Comparison of ENCODE assay signal across 1 fruit fly cellular context in the genomic region with DNA sequence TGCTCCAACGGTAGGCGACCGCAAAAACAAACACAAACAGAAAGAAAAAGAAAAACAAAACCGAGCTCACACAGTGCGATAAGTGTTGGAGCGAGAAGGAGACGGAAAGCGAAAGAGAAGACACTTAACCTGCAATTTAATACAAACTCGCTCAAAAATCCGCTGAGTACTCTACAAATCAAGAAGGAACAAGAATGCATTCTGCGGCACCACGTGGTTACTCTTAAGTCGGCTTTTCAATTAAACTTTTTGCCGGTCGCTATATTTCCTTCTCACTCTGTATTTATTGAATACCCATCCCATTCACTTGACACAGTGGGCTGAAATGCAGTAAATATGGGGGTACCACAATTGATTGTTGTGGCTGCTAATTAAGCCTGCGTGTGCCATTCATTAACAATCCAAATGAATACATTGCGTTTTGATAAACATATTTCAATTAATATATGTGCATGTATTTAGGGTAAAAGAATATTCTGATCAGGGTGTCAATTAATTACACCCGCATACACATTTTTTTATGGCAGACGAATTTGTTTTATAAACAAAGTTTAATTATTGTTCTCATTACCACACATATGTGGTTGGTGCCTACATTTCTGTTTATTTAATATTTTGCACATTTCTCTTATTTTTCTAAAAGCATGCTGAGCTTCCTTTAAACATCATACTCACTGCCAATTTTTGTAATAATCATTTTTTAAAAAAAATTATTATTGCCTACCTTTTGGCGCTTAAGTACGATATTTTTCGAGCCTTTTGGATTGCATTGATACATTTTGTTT.
A peak's percentile ranks its signal among the peaks of the same experiment; 100 is the strongest.
TF ChIP-seq lines count a peak whose summit lies in the region.

No protein-coding gene starts in this region.

TF ChIP-seq in whole organism, embryonic, 481 proteins besides CTCF, POLR2A, EP300 and RAD21 (continued from another document and continues in another):
- no peak for TF ChIP-seq BtbVII (GFP tag; optimal IDR thresholded peaks at IDR 0.05; lab: Kevin White, UChicago)
- no peak for TF ChIP-seq sens-2 (GFP tag; IDR thresholded peaks at IDR 0.05; lab: Robert Waterston, UW)
- TF ChIP-seq CG2120 (GFP tag; optimal IDR thresholded peaks at IDR 0.05; lab: Kevin White, UChicago): peak; percentile 40
- TF ChIP-seq CG10366 (GFP tag; IDR thresholded peaks at IDR 0.05; lab: Robert Waterston, UW): peak; percentile 24; the same call in 1 of the 2 replicates
- TF ChIP-seq CkIIα-i1 (GFP tag; IDR thresholded peaks at IDR 0.05; lab: Robert Waterston, UW): no peak
- no peak for TF ChIP-seq crc (GFP tag; optimal IDR thresholded peaks at IDR 0.05; lab: Kevin White, UChicago)
- no peak for TF ChIP-seq shn (GFP tag; optimal IDR thresholded peaks at IDR 0.05; lab: Kevin White, UChicago)
- TF ChIP-seq CG17829 (tag; optimal IDR thresholded peaks at IDR 0.05; lab: Kevin White, UChicago): no peak
- TF ChIP-seq CG2199 (GFP tag; IDR thresholded peaks at IDR 0.05; lab: Robert Waterston, UW): no peak
- no peak for TF ChIP-seq Dbx (GFP tag; IDR thresholded peaks at IDR 0.05; lab: Robert Waterston, UW)
- TF ChIP-seq CG34224 (GFP tag; IDR thresholded peaks at IDR 0.05; lab: Robert Waterston, UW; ENCODE audit: partially characterized antibody): no peak
- TF ChIP-seq lmd (GFP tag; IDR thresholded peaks at IDR 0.05; lab: Robert Waterston, UW): peak; percentile 16; the same call in 1 of the 2 replicates
- TF ChIP-seq D (optimal IDR thresholded peaks at IDR 0.05; lab: Kevin White, UChicago): no peak
- no peak for TF ChIP-seq D (GFP tag; optimal IDR thresholded peaks at IDR 0.05; lab: Kevin White, UChicago)
- no peak for TF ChIP-seq CG3847 (GFP tag; IDR thresholded peaks at IDR 0.05; lab: Robert Waterston, UW)
- peak; percentile 74 for TF ChIP-seq sens (GFP tag; lab: Kevin White, UChicago)
- TF ChIP-seq bigmax (GFP tag; optimal IDR thresholded peaks at IDR 0.05; lab: Kevin White, UChicago): peak; percentile 20
- no peak for TF ChIP-seq stwl (tag; optimal IDR thresholded peaks at IDR 0.05; lab: Kevin White, UChicago)
- TF ChIP-seq CG11093 (GFP tag; IDR thresholded peaks at IDR 0.05; lab: Robert Waterston, UW): no peak
- no peak for TF ChIP-seq BEAF-32 (GFP tag; optimal IDR thresholded peaks at IDR 0.05; lab: Kevin White, UChicago)
- no peak for TF ChIP-seq CG10431 (GFP tag; optimal IDR thresholded peaks at IDR 0.05; lab: Kevin White, UChicago)
- TF ChIP-seq al (GFP tag; IDR thresholded peaks at IDR 0.05; lab: Robert Waterston, UW): peak; percentile 3; the same call in 1 of the 2 replicates
- TF ChIP-seq Hr78 (GFP tag; optimal IDR thresholded peaks at IDR 0.05; lab: Kevin White, UChicago): no peak
- no peak for TF ChIP-seq br (optimal IDR thresholded peaks at IDR 0.05; lab: Kevin White, UChicago)
- peak; percentile 31; the same call in 1 of the 2 replicates for TF ChIP-seq ara (GFP tag; IDR thresholded peaks at IDR 0.05; lab: Robert Waterston, UW)
- no peak for TF ChIP-seq CG10979 (tag; optimal IDR thresholded peaks at IDR 0.05; lab: Kevin White, UChicago)
- no peak for TF ChIP-seq hkb (optimal IDR thresholded peaks at IDR 0.05; lab: Kevin White, UChicago)
- TF ChIP-seq hkb (GFP tag; IDR thresholded peaks at IDR 0.05; lab: Robert Waterston, UW): 0 out of 2 replicates have a peak, but pooled peaks have one; percentile 16
- peak; percentile 32 for TF ChIP-seq Hsf (GFP tag; optimal IDR thresholded peaks at IDR 0.05; lab: Kevin White, UChicago)
- TF ChIP-seq knrl (GFP tag; IDR thresholded peaks at IDR 0.05; lab: Robert Waterston, UW; ENCODE audit: partially characterized antibody): no peak
- 0 out of 3 replicates have a peak, but pooled peaks have one; percentile 11 for TF ChIP-seq otp (GFP tag; IDR thresholded peaks at IDR 0.05; lab: Robert Waterston, UW)
- no peak for TF ChIP-seq CG4730 (GFP tag; IDR thresholded peaks at IDR 0.05; lab: Robert Waterston, UW)
- peak; percentile 45 for TF ChIP-seq CG3281 (GFP tag; optimal IDR thresholded peaks at IDR 0.05; lab: Kevin White, UChicago)
- TF ChIP-seq Xbp1 (GFP tag; optimal IDR thresholded peaks at IDR 0.05; lab: Kevin White, UChicago): peak; percentile 7
- no peak; the same call in 1 of the 2 replicates for TF ChIP-seq CG17328 (GFP tag; IDR thresholded peaks at IDR 0.05; lab: Robert Waterston, UW)
- TF ChIP-seq cas (GFP tag; IDR thresholded peaks at IDR 0.05; lab: Robert Waterston, UW): no peak
- TF ChIP-seq CG7745 (tag; optimal IDR thresholded peaks at IDR 0.05; lab: Kevin White, UChicago): no peak
- TF ChIP-seq sob (GFP tag; IDR thresholded peaks at IDR 0.05; lab: Robert Waterston, UW): no peak
- TF ChIP-seq CG4328 (GFP tag; optimal IDR thresholded peaks at IDR 0.05; lab: Kevin White, UChicago): no peak
- TF ChIP-seq phol (tag; optimal IDR thresholded peaks at IDR 0.05; lab: Kevin White, UChicago): peak; percentile 21
- TF ChIP-seq pan (optimal IDR thresholded peaks at IDR 0.05; lab: Kevin White, UChicago): no peak
- peak in 1 of 2 experiments; percentile 6 for TF ChIP-seq pan (GFP tag; optimal IDR thresholded peaks at IDR 0.05 in 1 of 2, IDR thresholded peaks at IDR 0.05 in 1 of 2)
- no peak for TF ChIP-seq gcm2 (GFP tag; optimal IDR thresholded peaks at IDR 0.05; lab: Kevin White, UChicago)
- TF ChIP-seq cato (GFP tag; optimal IDR thresholded peaks at IDR 0.05; lab: Kevin White, UChicago; ENCODE audit: borderline replicate concordance): no peak
- no peak for TF ChIP-seq NC2α (GFP tag; optimal IDR thresholded peaks at IDR 0.05; lab: Kevin White, UChicago)
- TF ChIP-seq Elba2 (GFP tag; optimal IDR thresholded peaks at IDR 0.05; lab: Kevin White, UChicago): no peak
- no peak for TF ChIP-seq Stat92E (GFP tag; optimal IDR thresholded peaks at IDR 0.05; lab: Kevin White, UChicago)
- TF ChIP-seq CG2712 (tag; optimal IDR thresholded peaks at IDR 0.05; lab: Kevin White, UChicago): peak; percentile 3
- TF ChIP-seq CG14667 (GFP tag; IDR thresholded peaks at IDR 0.05; lab: Robert Waterston, UW): no peak
- TF ChIP-seq CG1832 (GFP tag; optimal IDR thresholded peaks at IDR 0.05; lab: Kevin White, UChicago): peak; percentile 36
- peak; percentile 21 for TF ChIP-seq Sox102F (GFP tag; optimal IDR thresholded peaks at IDR 0.05; lab: Kevin White, UChicago)
- peak; percentile 7 for TF ChIP-seq CG8290 (GFP tag; optimal IDR thresholded peaks at IDR 0.05; lab: Kevin White, UChicago)
- peak; percentile 6 to 57 for TF ChIP-seq CG8290 (tag; optimal IDR thresholded peaks at IDR 0.05; lab: Kevin White, UChicago)
- no peak for TF ChIP-seq Lim3 (GFP tag; IDR thresholded peaks at IDR 0.05; lab: Robert Waterston, UW)
- no peak for TF ChIP-seq CG34422 (GFP tag; IDR thresholded peaks at IDR 0.05; lab: Robert Waterston, UW)
- peak; percentile 56 for TF ChIP-seq CoRest (tag; optimal IDR thresholded peaks at IDR 0.05; lab: Kevin White, UChicago)
- TF ChIP-seq sqz (GFP tag; optimal IDR thresholded peaks at IDR 0.05; lab: Kevin White, UChicago): no peak
- no peak for TF ChIP-seq az2 (GFP tag; optimal IDR thresholded peaks at IDR 0.05; lab: Kevin White, UChicago)
- TF ChIP-seq CG12071 (GFP tag; optimal IDR thresholded peaks at IDR 0.05; lab: Kevin White, UChicago): no peak
- TF ChIP-seq stc (GFP tag; IDR thresholded peaks at IDR 0.05; lab: Robert Waterston, UW): no peak
- TF ChIP-seq Hey (tag; optimal IDR thresholded peaks at IDR 0.05; lab: Kevin White, UChicago): no peak
- no peak for TF ChIP-seq chn (GFP tag; optimal IDR thresholded peaks at IDR 0.05; lab: Kevin White, UChicago)
- TF ChIP-seq CG8924 (tag; optimal IDR thresholded peaks at IDR 0.05; lab: Kevin White, UChicago): peak; percentile 20
- TF ChIP-seq CG11560 (tag; IDR thresholded peaks at IDR 0.05; lab: Robert Waterston, UW): no peak
- no peak for TF ChIP-seq disco-r (GFP tag; optimal IDR thresholded peaks at IDR 0.05; lab: Kevin White, UChicago)
- no peak for TF ChIP-seq CG1647 (GFP tag; optimal IDR thresholded peaks at IDR 0.05; lab: Kevin White, UChicago)
- no peak for TF ChIP-seq MESR4 (GFP tag; optimal IDR thresholded peaks at IDR 0.05; lab: Kevin White, UChicago)
- no peak for TF ChIP-seq Dll (GFP tag; IDR thresholded peaks at IDR 0.05; lab: Robert Waterston, UW; ENCODE audit: partially characterized antibody)
- no peak for TF ChIP-seq H15 (GFP tag; IDR thresholded peaks at IDR 0.05; lab: Robert Waterston, UW)
- TF ChIP-seq schlank (tag; optimal IDR thresholded peaks at IDR 0.05; lab: Kevin White, UChicago): no peak
- TF ChIP-seq E2f1 (GFP tag; IDR thresholded peaks at IDR 0.05; lab: Robert Waterston, UW): no peak
- TF ChIP-seq Sox100B (GFP tag; optimal IDR thresholded peaks at IDR 0.05; lab: Kevin White, UChicago): no peak
- no peak for TF ChIP-seq CG8765 (GFP tag; IDR thresholded peaks at IDR 0.05; lab: Robert Waterston, UW)
- no peak for TF ChIP-seq Hand (GFP tag; optimal IDR thresholded peaks at IDR 0.05; lab: Kevin White, UChicago)
- peak; percentile 18 for TF ChIP-seq Myb (GFP tag; optimal IDR thresholded peaks at IDR 0.05; lab: Kevin White, UChicago)
- no peak for TF ChIP-seq CG5180 (GFP tag; optimal IDR thresholded peaks at IDR 0.05; lab: Kevin White, UChicago)
- TF ChIP-seq CG2202 (tag; optimal IDR thresholded peaks at IDR 0.05; lab: Kevin White, UChicago): no peak
- TF ChIP-seq CG31224 (GFP tag; IDR thresholded peaks at IDR 0.05; lab: Robert Waterston, UW): no peak
- no peak for TF ChIP-seq eyg (GFP tag; optimal IDR thresholded peaks at IDR 0.05; lab: Kevin White, UChicago)
- peak; percentile 20 for TF ChIP-seq D19A (tag; optimal IDR thresholded peaks at IDR 0.05; lab: Kevin White, UChicago)
- no peak for TF ChIP-seq C15 (GFP tag; IDR thresholded peaks at IDR 0.05; lab: Robert Waterston, UW)
- 0 out of 2 replicates have a peak, but pooled peaks have one; percentile 35 for TF ChIP-seq CG32767 (GFP tag; IDR thresholded peaks at IDR 0.05; lab: Robert Waterston, UW)
- no peak for TF ChIP-seq ham (GFP tag; IDR thresholded peaks at IDR 0.05; lab: Robert Waterston, UW)
- no peak for TF ChIP-seq CG2116 (GFP tag; optimal IDR thresholded peaks at IDR 0.05; lab: Kevin White, UChicago)
- no peak for TF ChIP-seq CG16779 (GFP tag; IDR thresholded peaks at IDR 0.05; lab: Robert Waterston, UW)
- TF ChIP-seq salm (tag; optimal IDR thresholded peaks at IDR 0.05; lab: Kevin White, UChicago): no peak
- TF ChIP-seq CG1529 (GFP tag; optimal IDR thresholded peaks at IDR 0.05; lab: Kevin White, UChicago): no peak
- peak; percentile 1 for TF ChIP-seq Ssrp (tag; optimal IDR thresholded peaks at IDR 0.05; lab: Kevin White, UChicago)
- TF ChIP-seq slou (GFP tag; optimal IDR thresholded peaks at IDR 0.05; lab: Kevin White, UChicago): no peak
- TF ChIP-seq Dfd (GFP tag; optimal IDR thresholded peaks at IDR 0.05; lab: Kevin White, UChicago): no peak
- no peak for TF ChIP-seq Camta (GFP tag; optimal IDR thresholded peaks at IDR 0.05; lab: Kevin White, UChicago)
- no peak for TF ChIP-seq maf-S (GFP tag; optimal IDR thresholded peaks at IDR 0.05; lab: Kevin White, UChicago)
- no peak for TF ChIP-seq Bdp1 (GFP tag; optimal IDR thresholded peaks at IDR 0.05; lab: Kevin White, UChicago)
- TF ChIP-seq CrebB (tag; optimal IDR thresholded peaks at IDR 0.05; lab: Kevin White, UChicago): no peak
- peak; percentile 28 for TF ChIP-seq org-1 (GFP tag; optimal IDR thresholded peaks at IDR 0.05; lab: Kevin White, UChicago)
- no peak for TF ChIP-seq onecut (GFP tag; IDR thresholded peaks at IDR 0.05; lab: Robert Waterston, UW)
- TF ChIP-seq CG7839 (tag; optimal IDR thresholded peaks at IDR 0.05; lab: Kevin White, UChicago): peak; percentile 42
- TF ChIP-seq fu2 (GFP tag; optimal IDR thresholded peaks at IDR 0.05; lab: Kevin White, UChicago): no peak
- TF ChIP-seq gcm (GFP tag; optimal IDR thresholded peaks at IDR 0.05; lab: Kevin White, UChicago): peak; percentile 82
- TF ChIP-seq Spps (tag; optimal IDR thresholded peaks at IDR 0.05; lab: Kevin White, UChicago): no peak
- TF ChIP-seq CG7963 (GFP tag; IDR thresholded peaks at IDR 0.05; lab: Robert Waterston, UW; ENCODE audit: partially characterized antibody): no peak
- TF ChIP-seq tap (tag; optimal IDR thresholded peaks at IDR 0.05; lab: Kevin White, UChicago): no peak
- no peak for TF ChIP-seq Chrac-16 (GFP tag; optimal IDR thresholded peaks at IDR 0.05; lab: Kevin White, UChicago)
- TF ChIP-seq CG8478 (optimal IDR thresholded peaks at IDR 0.05; lab: Kevin White, UChicago): no peak
- no peak for TF ChIP-seq fd102C (GFP tag; optimal IDR thresholded peaks at IDR 0.05; lab: Kevin White, UChicago)
- no peak for TF ChIP-seq caup (GFP tag; optimal IDR thresholded peaks at IDR 0.05; lab: Kevin White, UChicago; ENCODE audit: severe bottlenecking)
- no peak for TF ChIP-seq Mad (GFP tag; optimal IDR thresholded peaks at IDR 0.05; lab: Kevin White, UChicago)
- TF ChIP-seq CG14965 (GFP tag; optimal IDR thresholded peaks at IDR 0.05; lab: Kevin White, UChicago; ENCODE audit: borderline replicate concordance): no peak
- no peak for TF ChIP-seq CG14050 (GFP tag; IDR thresholded peaks at IDR 0.05; lab: Robert Waterston, UW)
- TF ChIP-seq CG10274 (GFP tag; optimal IDR thresholded peaks at IDR 0.05; lab: Kevin White, UChicago): peak; percentile 9
- TF ChIP-seq Atf-2 (GFP tag; optimal IDR thresholded peaks at IDR 0.05; lab: Kevin White, UChicago): peak; percentile 13
- TF ChIP-seq PHDP (tag; optimal IDR thresholded peaks at IDR 0.05; lab: Kevin White, UChicago): no peak
- TF ChIP-seq CG17186 (GFP tag; optimal IDR thresholded peaks at IDR 0.05; lab: Kevin White, UChicago): no peak
- no peak for TF ChIP-seq Scr (GFP tag; IDR thresholded peaks at IDR 0.05; lab: Robert Waterston, UW; ENCODE audit: partially characterized antibody)
- TF ChIP-seq Asciz (GFP tag; optimal IDR thresholded peaks at IDR 0.05; lab: Kevin White, UChicago): no peak
- TF ChIP-seq CG13624 (GFP tag; optimal IDR thresholded peaks at IDR 0.05; lab: Kevin White, UChicago): no peak
- no peak for TF ChIP-seq CG3726 (GFP tag; IDR thresholded peaks at IDR 0.05; lab: Robert Waterston, UW)
- peak; percentile 73 for TF ChIP-seq CG11456 (GFP tag; IDR thresholded peaks at IDR 0.05; lab: Robert Waterston, UW)
- TF ChIP-seq Dip3 (GFP tag; optimal IDR thresholded peaks at IDR 0.05; lab: Kevin White, UChicago): no peak
- TF ChIP-seq Mes4 (GFP tag; optimal IDR thresholded peaks at IDR 0.05; lab: Kevin White, UChicago): no peak
- TF ChIP-seq CHES-1-like (GFP tag; optimal IDR thresholded peaks at IDR 0.05; lab: Kevin White, UChicago): no peak
- no peak for TF ChIP-seq p53 (GFP tag; optimal IDR thresholded peaks at IDR 0.05; lab: Kevin White, UChicago)
- no peak for TF ChIP-seq her (GFP tag; optimal IDR thresholded peaks at IDR 0.05; lab: Kevin White, UChicago)
- TF ChIP-seq CG12236 (GFP tag; optimal IDR thresholded peaks at IDR 0.05; lab: Kevin White, UChicago): no peak
- peak in 1 of 2 experiments; percentile 17 for TF ChIP-seq dpn (GFP tag; optimal IDR thresholded peaks at IDR 0.05; lab: Kevin White, UChicago)
- no peak for TF ChIP-seq pzg (GFP tag; optimal IDR thresholded peaks at IDR 0.05; lab: Kevin White, UChicago)
